Fruit fly (Drosophila melanogaster) whole organism, prepupa: ENCODE results near the gene CG18731.

Experiments
- Blimp-1 ChIP-seq: fragments of 200-800 bp; sonication (Bioruptor generic); optimal IDR thresholded peaks from 3 replicates; lab custom pipeline; 2017; ENCODE audit warnings: missing biosample characterization, missing genetic modification characterization, mild to moderate bottlenecking, moderate library complexity, missing genetic modification reagents
- CG10631 ChIP-seq: fragments of 200-800 bp; sonication (Bioruptor generic); optimal IDR thresholded peaks from 2 replicates; lab custom pipeline; 2016; ENCODE audit warnings: missing biosample characterization, missing genetic modification characterization
- CG11294 ChIP-seq: fragments of 200-800 bp; sonication (Bioruptor generic); IDR thresholded peaks from 2 replicates; pipeline ENCODE4 v1.3.6; 2022; ENCODE audit warnings: missing biosample characterization, missing genetic modification characterization
- CG11762 ChIP-seq: fragments of 200-800 bp; sonication (Bioruptor generic); optimal IDR thresholded peaks from 3 replicates; lab custom pipeline; 2016; ENCODE audit warnings: missing biosample characterization, missing genetic modification characterization; ENCODE audit not compliant: insufficient read depth
- CG11902 ChIP-seq: fragments of 200-800 bp; sonication (Bioruptor generic); optimal IDR thresholded peaks from 3 replicates; lab custom pipeline; 2016; ENCODE audit warnings: missing biosample characterization, missing genetic modification characterization
- CG1621 ChIP-seq: fragments of 200-800 bp; sonication (Bioruptor generic); optimal IDR thresholded peaks from 3 replicates; lab custom pipeline; 2018; ENCODE audit warnings: missing biosample characterization, mild to moderate bottlenecking, missing genetic modification characterization
- CG16779 ChIP-seq: fragments of 200-800 bp; sonication (Bioruptor generic); optimal IDR thresholded peaks from 3 replicates; lab custom pipeline; 2017; ENCODE audit warnings: missing biosample characterization, mild to moderate bottlenecking, missing genetic modification characterization
- CG3032 ChIP-seq: fragments of 200-800 bp; optimal IDR thresholded peaks from 2 replicates; lab custom pipeline; 2019; ENCODE audit warnings: missing biosample characterization, mild to moderate bottlenecking, missing genetic modification characterization, moderate library complexity
- CG31627 ChIP-seq: fragments of 200-800 bp; sonication (Bioruptor generic); optimal IDR thresholded peaks from 3 replicates; lab custom pipeline; 2016; ENCODE audit warnings: missing biosample characterization, missing genetic modification characterization
- CG34406 ChIP-seq: fragments of 200-800 bp; sonication (Bioruptor generic); optimal IDR thresholded peaks from 3 replicates; lab custom pipeline; 2016; ENCODE audit warnings: missing biosample characterization, missing genetic modification characterization
- CG3919 ChIP-seq: fragments of 200-800 bp; sonication (Bioruptor generic); optimal IDR thresholded peaks from 3 replicates; lab custom pipeline; 2016; ENCODE audit warnings: missing biosample characterization, missing genetic modification characterization
- CG4318 ChIP-seq: fragments of 200-800 bp; sonication (Bioruptor generic); optimal IDR thresholded peaks from 3 replicates; lab custom pipeline; 2017; ENCODE audit warnings: missing biosample characterization, mild to moderate bottlenecking, missing genetic modification characterization
- CG6163 ChIP-seq: fragments of 200-800 bp; sonication (Bioruptor generic); IDR thresholded peaks from 3 replicates; pipeline ENCODE4 v1.3.6; 2022; ENCODE audit warnings: missing biosample characterization, missing genetic modification characterization
- CG6276 ChIP-seq: fragments of 200-800 bp; sonication (Bioruptor generic); optimal IDR thresholded peaks from 2 replicates; lab custom pipeline; 2017; ENCODE audit warnings: missing biosample characterization, mild to moderate bottlenecking, missing genetic modification characterization
- CG6792 ChIP-seq: fragments of 200-800 bp; sonication (Bioruptor generic); optimal IDR thresholded peaks from 3 replicates; lab custom pipeline; 2016; ENCODE audit warnings: missing biosample characterization, missing genetic modification characterization
- CG6808 ChIP-seq: fragments of 200-800 bp; sonication (Bioruptor generic); optimal IDR thresholded peaks from 3 replicates; lab custom pipeline; 2017; ENCODE audit warnings: missing biosample characterization, missing genetic modification characterization, mild to moderate bottlenecking, moderate library complexity, missing genetic modification reagents
- CG6854 ChIP-seq: fragments of 200-800 bp; sonication (Bioruptor generic); optimal IDR thresholded peaks from 2 replicates; lab custom pipeline; 2017; ENCODE audit warnings: missing biosample characterization, mild to moderate bottlenecking, missing genetic modification characterization
- CG7368 ChIP-seq: fragments of 200-800 bp; sonication (Bioruptor generic); optimal IDR thresholded peaks from 3 replicates; lab custom pipeline; 2016; ENCODE audit warnings: missing biosample characterization, missing genetic modification characterization
- CG8119 ChIP-seq: fragments of 200-800 bp; sonication (Bioruptor generic); IDR thresholded peaks from 3 replicates; pipeline ENCODE4 v1.3.6; 2022; ENCODE audit warnings: missing biosample characterization, missing genetic modification characterization
- CG8319 ChIP-seq: fragments of 200-800 bp; sonication (Bioruptor generic); optimal IDR thresholded peaks from 3 replicates; lab custom pipeline; 2016; ENCODE audit warnings: missing biosample characterization, missing genetic modification characterization
- CG9139 ChIP-seq: fragments of 200-800 bp; sonication (Bioruptor generic); optimal IDR thresholded peaks from 3 replicates; lab custom pipeline; 2017; ENCODE audit warnings: missing biosample characterization, mild to moderate bottlenecking, missing genetic modification characterization
- Eip75B ChIP-seq: fragments of 200-800 bp; sonication (Bioruptor generic); optimal IDR thresholded peaks from 3 replicates; lab custom pipeline; 2016; ENCODE audit warnings: missing biosample characterization, missing genetic modification characterization
- Eip78C ChIP-seq: fragments of 200-800 bp; sonication (Bioruptor generic); peaks from one replicate; lab custom pipeline; 2016; ENCODE audit warnings: missing biosample characterization, missing genetic modification characterization
- Eip93F ChIP-seq: fragments of 200-800 bp; sonication (Bioruptor generic); optimal IDR thresholded peaks from 2 replicates; lab custom pipeline; 2016; ENCODE audit warnings: missing biosample characterization, mild to moderate bottlenecking, missing genetic modification characterization
- Ets21C ChIP-seq: fragments of 200-800 bp; sonication (Bioruptor generic); optimal IDR thresholded peaks from 3 replicates; lab custom pipeline; 2016; ENCODE audit warnings: missing biosample characterization, missing genetic modification characterization
- Ets96B ChIP-seq: fragments of 200-800 bp; optimal IDR thresholded peaks from 2 replicates; lab custom pipeline; 2019; ENCODE audit warnings: missing biosample characterization, mild to moderate bottlenecking, missing genetic modification characterization, moderate library complexity
- Gug ChIP-seq: fragments of 200-800 bp; sonication (Bioruptor generic); IDR thresholded peaks from 2 replicates; pipeline ENCODE4 v1.3.6; 2022; ENCODE audit warnings: missing biosample characterization, missing genetic modification characterization
- Hr38 ChIP-seq: sonication (Bioruptor generic); optimal IDR thresholded peaks from 2 replicates; lab custom pipeline; 2016; ENCODE audit warnings: missing biosample characterization, missing genetic modification characterization
- Hr4 ChIP-seq: fragments of 200-800 bp; sonication (Bioruptor generic); optimal IDR thresholded peaks from 3 replicates; lab custom pipeline; 2016; ENCODE audit warnings: missing biosample characterization, missing genetic modification characterization
- Lpt ChIP-seq: fragments of 200-800 bp; sonication (Bioruptor generic); optimal IDR thresholded peaks from 3 replicates; lab custom pipeline; 2016; ENCODE audit warnings: missing biosample characterization, missing genetic modification characterization
- OdsH ChIP-seq: fragments of 200-800 bp; sonication (Bioruptor generic); optimal IDR thresholded peaks from 3 replicates; lab custom pipeline; 2016; ENCODE audit warnings: missing biosample characterization, missing genetic modification characterization
- Smox ChIP-seq: fragments of 200-800 bp; sonication (Bioruptor generic); optimal IDR thresholded peaks from 3 replicates; lab custom pipeline; 2016; ENCODE audit warnings: missing biosample characterization, missing genetic modification characterization
- Sox102F ChIP-seq: fragments of 200-800 bp; sonication (Bioruptor generic); optimal IDR thresholded peaks from 2 replicates; lab custom pipeline; 2016; ENCODE audit warnings: missing biosample characterization, mild to moderate bottlenecking, missing genetic modification characterization
- Sox14 ChIP-seq: fragments of 200-800 bp; sonication (Bioruptor generic); optimal IDR thresholded peaks from 3 replicates; lab custom pipeline; 2016; ENCODE audit warnings: missing biosample characterization, missing genetic modification characterization
- Sox15 ChIP-seq: fragments of 200-800 bp; sonication (Bioruptor generic); optimal IDR thresholded peaks from 3 replicates; lab custom pipeline; 2016; ENCODE audit warnings: missing biosample characterization, missing genetic modification characterization
- achi ChIP-seq: fragments of 200-800 bp; sonication (Bioruptor generic); optimal IDR thresholded peaks from 3 replicates; lab custom pipeline; 2016; ENCODE audit warnings: missing biosample characterization, missing genetic modification characterization
- acj6 ChIP-seq: fragments of 200-800 bp; sonication (Bioruptor generic); optimal IDR thresholded peaks from 3 replicates; lab custom pipeline; 2016; ENCODE audit warnings: missing biosample characterization, missing genetic modification characterization
- cyc ChIP-seq: fragments of 200-800 bp; sonication (Bioruptor generic); optimal IDR thresholded peaks from 3 replicates; lab custom pipeline; 2016; ENCODE audit warnings: missing biosample characterization, missing genetic modification characterization
- dsx ChIP-seq: fragments of 200-800 bp; optimal IDR thresholded peaks from 3 replicates; lab custom pipeline; 2019; ENCODE audit warnings: missing biosample characterization, mild to moderate bottlenecking, missing genetic modification characterization, moderate library complexity; ENCODE audit not compliant: poor library complexity, severe bottlenecking
- eg ChIP-seq: fragments of 200-800 bp; sonication (Bioruptor generic); IDR thresholded peaks from 3 replicates; pipeline ENCODE4 v1.3.6; 2022; ENCODE audit warnings: missing biosample characterization, missing genetic modification characterization
- fd59A ChIP-seq: fragments of 200-800 bp; sonication (Bioruptor generic); optimal IDR thresholded peaks from 2 replicates; lab custom pipeline; 2017; ENCODE audit warnings: missing biosample characterization, mild to moderate bottlenecking, missing genetic modification characterization, missing genetic modification reagents
- fd85E ChIP-seq: fragments of 200-800 bp; sonication (Bioruptor generic); optimal IDR thresholded peaks from 3 replicates; lab custom pipeline; 2016; ENCODE audit warnings: missing biosample characterization, missing genetic modification characterization
- lz ChIP-seq: fragments of 200-800 bp; sonication (Bioruptor generic); optimal IDR thresholded peaks from 3 replicates; lab custom pipeline; 2016; ENCODE audit warnings: missing biosample characterization, missing genetic modification characterization
- pdm3 ChIP-seq: fragments of 200-800 bp; sonication (Bioruptor generic); optimal IDR thresholded peaks from 3 replicates; lab custom pipeline; 2016; ENCODE audit warnings: missing biosample characterization, missing genetic modification characterization
- salr ChIP-seq, 2 experiments: fragments of 200-800 bp; sonication (Bioruptor generic); optimal IDR thresholded peaks; 3 replicates each; lab custom pipeline; 2016 to 2018; ENCODE audit warnings: missing biosample characterization in 2 of 2, missing genetic modification characterization in 2 of 2, mild to moderate bottlenecking in 1 of 2
- spab ChIP-seq: fragments of 200-800 bp; sonication (Bioruptor generic); optimal IDR thresholded peaks from 2 replicates; lab custom pipeline; 2017; ENCODE audit warnings: missing biosample characterization, mild to moderate bottlenecking, missing genetic modification characterization, missing genetic modification reagents
- svp ChIP-seq: fragments of 200-800 bp; sonication (Bioruptor generic); peaks from one replicate; lab custom pipeline; 2016; ENCODE audit warnings: missing biosample characterization, missing genetic modification characterization
- topi ChIP-seq: fragments of 200-800 bp; sonication (Bioruptor generic); optimal IDR thresholded peaks from 3 replicates; lab custom pipeline; 2016; ENCODE audit warnings: missing biosample characterization, missing genetic modification characterization
- vri ChIP-seq: fragments of 200-800 bp; sonication (Bioruptor generic); optimal IDR thresholded peaks from 3 replicates; lab custom pipeline; 2016; ENCODE audit warnings: missing biosample characterization, mild to moderate bottlenecking, missing genetic modification characterization

CG18731 gene

DNA sequence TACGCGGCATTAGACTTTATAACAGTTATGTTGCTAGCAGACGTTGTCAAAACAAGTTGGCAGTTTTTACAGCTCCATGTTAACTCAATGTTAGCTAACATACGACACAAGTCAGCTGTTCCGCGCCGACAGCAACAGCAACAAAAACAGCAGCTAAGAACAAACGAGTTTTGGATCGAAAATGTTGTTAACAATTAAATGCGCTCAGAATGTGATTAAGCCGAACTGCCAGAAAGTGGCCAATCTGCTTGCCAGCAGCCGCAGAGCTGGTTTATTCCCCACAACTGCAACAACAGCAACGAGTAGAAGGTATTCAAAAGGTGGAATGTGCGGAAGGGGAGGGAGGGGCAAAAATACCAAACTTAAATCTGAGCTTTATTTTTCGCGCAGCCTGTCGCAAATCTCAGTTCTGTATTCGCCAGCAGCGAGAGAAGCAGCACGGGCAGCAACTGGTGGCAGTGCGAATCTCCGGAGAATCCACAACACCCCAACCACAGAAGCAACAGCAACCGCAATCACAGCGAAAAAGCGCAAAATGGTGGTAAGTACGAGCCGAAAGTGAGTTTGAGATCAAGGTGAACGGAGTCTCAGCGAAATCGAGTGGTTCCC, 1.7 kb upstream of the CG18731 start, which contains the start of gene Pcd (continued):
- TF ChIP-seq Ets96B (tag; lab: Kevin White, UChicago) (no peak), Blimp-1 (GFP tag; lab: Kevin White, UChicago) (no peak), acj6 (GFP tag; lab: Kevin White, UChicago) (no peak), CG1621 (tag; lab: Kevin White, UChicago) (peak; percentile 76), Hr38 (no peak), Sox14 (no peak), Eip93F (GFP tag; lab: Kevin White, UChicago) (no peak), CG3032 (tag; lab: Kevin White, UChicago) (no peak), achi (GFP tag; lab: Kevin White, UChicago) (no peak), CG8119 (GFP tag; lab: Robert Waterston, UW) (no peak), CG34406 (GFP tag; lab: Kevin White, UChicago) (no peak), CG6808 (GFP tag; lab: Kevin White, UChicago) (no peak), eg (0 out of 3 replicates have a peak, but pooled peaks have one; percentile 15), topi (GFP tag; lab: Kevin White, UChicago) (no peak), CG8319 (no peak), Ets21C (GFP tag; lab: Kevin White, UChicago) (no peak), CG6163 (GFP tag; lab: Robert Waterston, UW) (no peak), Hr4 (no peak), CG11294 (no peak), spab (GFP tag; lab: Kevin White, UChicago) (no peak), fd59A (GFP tag; lab: Kevin White, UChicago) (no peak), Lpt (GFP tag; lab: Kevin White, UChicago) (no peak), salr (GFP tag; optimal IDR thresholded peaks at IDR 0.05; lab: Kevin White, UChicago) (no peak), CG10631 (GFP tag; lab: Kevin White, UChicago) (no peak), lz (GFP tag; lab: Kevin White, UChicago) (no peak), OdsH (no peak), CG4318 (GFP tag; lab: Kevin White, UChicago) (no peak), CG16779 (no peak), Sox102F (GFP tag; lab: Kevin White, UChicago) (no peak), CG6854 (peak; percentile 67), svp (GFP tag; lab: Kevin White, UChicago) (peak; percentile 87), CG6792 (GFP tag; lab: Kevin White, UChicago) (no peak), fd85E (GFP tag; lab: Kevin White, UChicago) (no peak), cyc (GFP tag; lab: Kevin White, UChicago) (no peak)

DNA sequence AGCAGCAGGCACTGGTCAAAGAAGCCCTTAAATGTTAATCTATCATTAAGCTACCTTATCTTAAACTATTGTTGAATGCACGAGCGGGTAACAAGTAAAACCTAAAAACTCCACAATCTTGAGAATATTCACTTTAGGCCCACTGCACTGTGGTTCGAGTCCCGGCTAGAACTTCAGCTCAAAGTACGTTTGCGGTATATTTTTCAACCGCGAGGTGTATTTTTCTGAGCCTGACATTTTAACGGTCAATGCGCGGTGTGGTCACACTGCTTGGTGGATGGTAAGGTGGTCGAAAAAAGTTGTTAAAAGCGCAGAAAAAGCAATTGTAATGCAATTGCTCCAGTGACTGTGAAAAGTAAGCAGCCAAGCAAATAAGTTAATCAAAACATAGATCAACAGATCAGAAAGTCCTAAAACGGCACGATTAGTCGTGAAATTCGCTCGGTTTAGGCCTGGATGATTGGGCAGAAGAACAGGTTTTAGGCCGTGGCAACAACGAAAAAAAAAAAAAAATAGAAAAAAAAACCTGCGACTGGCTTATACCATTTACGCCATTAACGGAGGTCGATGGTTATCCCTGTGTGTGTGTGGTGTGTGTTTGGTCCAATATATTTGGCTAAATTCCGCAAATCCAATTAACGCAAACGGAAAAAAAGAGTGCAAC, 882 bp downstream of the CG18731 start, which contains the start of gene Kul:
Kul (plus strand) TSS at position 254 of the 664 bp plus-strand sequence.
- TF ChIP-seq vri (no peak), CG6163 (GFP tag; lab: Robert Waterston, UW) (peak; percentile 55; the same call in 2 of the 3 replicates), CG3032 (tag; lab: Kevin White, UChicago) (peak; percentile 55), dsx (GFP tag; lab: Kevin White, UChicago) (no peak), CG9139 (GFP tag; lab: Kevin White, UChicago) (peak; percentile 78), CG8319 (peak; percentile 24), spab (GFP tag; lab: Kevin White, UChicago) (peak; percentile 33), CG11762 (GFP tag; lab: Kevin White, UChicago) (no peak), fd59A (GFP tag; lab: Kevin White, UChicago) (no peak), CG31627 (GFP tag; lab: Kevin White, UChicago) (peak; percentile 24), Sox15 (no peak), Hr38 (no peak), Gug (GFP tag; lab: Robert Waterston, UW) (peak; percentile 15; the same call in 1 of the 2 replicates), Eip75B (GFP tag; lab: Kevin White, UChicago) (no peak), OdsH (no peak), CG11902 (GFP tag; lab: Kevin White, UChicago) (no peak), salr (GFP tag; optimal IDR thresholded peaks at IDR 0.05; lab: Kevin White, UChicago) (peak in 1 of 2 experiments; percentile 60), CG6276 (peak; percentile 74), Eip78C (GFP tag; lab: Kevin White, UChicago) (no peak), pdm3 (GFP tag; lab: Kevin White, UChicago) (no peak), Eip93F (GFP tag; lab: Kevin White, UChicago) (no peak), CG7368 (GFP tag; lab: Kevin White, UChicago) (no peak), Smox (no peak), CG6808 (GFP tag; lab: Kevin White, UChicago) (peak; percentile 63), fd85E (GFP tag; lab: Kevin White, UChicago) (no peak), CG3919 (peak; percentile 30), eg (peak; percentile 69)
